Worm (Caenorhabditis elegans) whole organism, L2 larva: ENCODE measurements around the gene F41C3.8.

Experiments
- blmp-1 ChIP-seq: sonication (generic microtip); optimal IDR thresholded peaks from 2 replicates; lab custom pipeline; 2017; ENCODE audit warnings: missing genetic modification characterization, mild to moderate bottlenecking, missing compliant biosample characterization, antibody characterized with exemption, moderate library complexity; ENCODE audit not compliant: insufficient read depth
- ceh-82 ChIP-seq: fragments of 150-350 bp; optimal IDR thresholded peaks from 2 replicates; lab custom pipeline; 2014; ENCODE audit warnings: missing biosample characterization, missing genetic modification characterization
- crh-2 ChIP-seq: sonication (generic microtip); optimal IDR thresholded peaks from 2 replicates; lab custom pipeline; 2017; ENCODE audit warnings: missing biosample characterization, missing genetic modification characterization
- dmd-4 ChIP-seq: sonication (generic microtip); optimal IDR thresholded peaks from 2 replicates; lab custom pipeline; 2017; ENCODE audit warnings: missing biosample characterization, missing genetic modification characterization
- lin-13 ChIP-seq: fragments of 150-350 bp; optimal IDR thresholded peaks from 2 replicates; lab custom pipeline; 2014; ENCODE audit warnings: missing biosample characterization, missing genetic modification reagents, missing genetic modification characterization
- nhr-10 ChIP-seq: sonication (generic microtip); optimal IDR thresholded peaks from 2 replicates; lab custom pipeline; 2017; ENCODE audit warnings: missing biosample characterization, missing genetic modification characterization
- nhr-12 ChIP-seq: fragments of 150-350 bp; optimal IDR thresholded peaks from 2 replicates; lab custom pipeline; 2014; ENCODE audit warnings: missing biosample characterization, missing genetic modification characterization
- nhr-237 ChIP-seq: fragments of 150-350 bp; optimal IDR thresholded peaks from 2 replicates; lab custom pipeline; 2014; ENCODE audit warnings: missing biosample characterization, missing genetic modification characterization
- nhr-77 ChIP-seq: fragments of 150-350 bp; optimal IDR thresholded peaks from 2 replicates; lab custom pipeline; 2014; ENCODE audit warnings: missing biosample characterization, missing genetic modification characterization
- sma-3 ChIP-seq: sonication (generic microtip); optimal IDR thresholded peaks from 2 replicates; lab custom pipeline; 2016; ENCODE audit warnings: missing genetic modification reagents, missing genetic modification characterization, missing compliant biosample characterization
- unc-39 ChIP-seq: fragments of 150-350 bp; optimal IDR thresholded peaks from 2 replicates; lab custom pipeline; 2014; ENCODE audit warnings: missing biosample characterization, missing genetic modification characterization
- zag-1 ChIP-seq: fragments of 150-350 bp; optimal IDR thresholded peaks from 2 replicates; lab custom pipeline; 2014; ENCODE audit warnings: missing biosample characterization, missing genetic modification characterization

DNA sequence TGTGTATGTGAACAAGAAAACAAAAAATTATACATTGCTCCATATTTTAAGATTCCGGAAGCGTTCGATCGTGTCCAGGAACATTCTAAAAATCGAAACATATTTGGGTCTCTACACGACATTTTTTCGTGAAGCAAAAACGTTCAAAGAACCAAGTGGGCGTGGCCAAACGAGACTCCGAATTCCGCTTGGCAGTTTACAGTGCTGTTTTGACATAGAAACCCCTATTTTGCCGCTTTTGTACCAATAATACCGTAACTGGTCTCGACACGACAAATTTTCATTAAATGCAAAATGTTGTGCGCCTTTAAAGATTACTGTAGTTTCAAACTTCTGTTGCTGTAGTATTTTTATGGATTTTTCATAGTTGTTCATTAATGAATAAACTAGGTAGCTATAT, 39.8 kb downstream of the F41C3.8 start:
- TF ChIP-seq nhr-12 (tag; lab: Kevin White, UChicago) (no peak), ceh-82 (tag; lab: Kevin White, UChicago) (no peak), sma-3 (GFP tag; lab: Kevin White, UChicago) (no peak), dmd-4 (tag; lab: Kevin White, UChicago) (no peak), lin-13 (GFP tag; lab: Kevin White, UChicago) (no peak), zag-1 (tag; lab: Kevin White, UChicago) (no peak), nhr-237 (tag; lab: Kevin White, UChicago) (no peak), blmp-1 (tag; lab: Kevin White, UChicago) (no peak), nhr-77 (tag; lab: Kevin White, UChicago) (no peak), crh-2 (no peak), unc-39 (no peak), nhr-10 (tag; lab: Kevin White, UChicago) (no peak)
